Fruit fly (Drosophila melanogaster): ENCODE measurements around the gene Ugt303B3.

DNA sequence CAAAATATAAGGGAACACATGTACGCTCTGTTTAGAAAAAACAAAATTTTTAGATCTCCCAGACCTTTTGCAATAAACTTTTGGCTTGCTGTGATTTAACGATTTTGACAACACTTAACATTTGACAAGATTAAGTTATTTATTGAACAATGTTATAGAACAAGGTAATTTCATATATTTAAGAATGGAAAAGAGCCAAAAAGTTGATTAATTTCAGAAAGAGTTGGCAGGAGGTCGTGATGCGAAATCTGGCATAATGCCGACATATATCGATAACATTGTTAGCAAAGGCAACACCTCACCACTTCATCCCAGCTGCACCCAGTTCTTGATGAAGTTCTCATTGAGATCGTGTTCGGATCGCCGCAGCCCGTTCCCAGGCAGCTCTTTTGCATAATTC is 27.2 kb downstream of the Ugt303B3 start, which contains the start of gene CG34289:
- TF ChIP-seq CTCF (optimal IDR thresholded peaks at IDR 0.05), result no peak
- TF ChIP-seq CG8478 (optimal IDR thresholded peaks at IDR 0.05), result no peak
